Fruit fly (Drosophila melanogaster): ENCODE measurements around the gene Nprl2.

Gene Nprl2

DNA sequence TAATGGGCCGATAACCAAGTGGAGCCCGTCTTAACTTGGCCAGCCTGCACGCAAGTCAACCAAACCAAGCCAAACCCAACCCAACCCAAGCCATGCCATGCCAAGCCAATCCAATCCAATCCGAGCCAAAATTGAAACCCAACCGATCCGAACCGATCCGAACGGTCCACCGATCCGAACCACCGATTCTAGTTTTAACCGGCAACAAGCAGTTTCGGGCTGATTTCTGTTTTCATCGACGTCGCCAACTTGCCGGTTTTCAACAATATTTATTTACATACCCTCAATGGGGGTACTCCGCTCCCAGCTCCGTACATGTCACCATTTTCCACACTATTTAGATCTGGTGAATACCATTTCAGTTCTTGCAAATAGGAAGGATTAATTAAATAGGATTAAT lies 22.8 kb upstream of the Nprl2 start:
- TF ChIP-seq CG2199 (GFP tag; IDR thresholded peaks at IDR 0.05) (peak; percentile 66; the same call in 1 of the 3 replicates), unc-4 (GFP tag; IDR thresholded peaks at IDR 0.05; ENCODE audit: partially characterized antibody) (no peak), CG12769 (tag; optimal IDR thresholded peaks at IDR 0.05) (peak; percentile 34), pfk (GFP tag; optimal IDR thresholded peaks at IDR 0.05) (no peak), CG3726 (GFP tag; IDR thresholded peaks at IDR 0.05) (no peak), CG10274 (GFP tag; optimal IDR thresholded peaks at IDR 0.05) (no peak), Dbx (GFP tag; IDR thresholded peaks at IDR 0.05) (0 out of 3 replicates have a peak, but pooled peaks have one; percentile 18), CG14050 (GFP tag; IDR thresholded peaks at IDR 0.05) (no peak), Hand (GFP tag; optimal IDR thresholded peaks at IDR 0.05) (no peak), CG6254 (GFP tag; optimal IDR thresholded peaks at IDR 0.05) (no peak), Med (GFP tag) (peak; percentile 23), NC2α (GFP tag; optimal IDR thresholded peaks at IDR 0.05) (no peak), CG12659 (GFP tag; optimal IDR thresholded peaks at IDR 0.05) (no peak), CG18599 (GFP tag; optimal IDR thresholded peaks at IDR 0.05) (no peak), klu (GFP tag; IDR thresholded peaks at IDR 0.05) (no peak), CG3163 (GFP tag; optimal IDR thresholded peaks at IDR 0.05) (no peak), CG32772 (GFP tag; IDR thresholded peaks at IDR 0.05) (no peak), Deaf1 (tag; optimal IDR thresholded peaks at IDR 0.05) (peak; percentile 75), CG3995 (GFP tag; optimal IDR thresholded peaks at IDR 0.05) (no peak), sna (GFP tag; IDR thresholded peaks at IDR 0.05; ENCODE audit: partially characterized antibody) (no peak), CG4404 (GFP tag; IDR thresholded peaks at IDR 0.05) (no peak), gem (tag; optimal IDR thresholded peaks at IDR 0.05) (peak; percentile 86), CG13287 (GFP tag; IDR thresholded peaks at IDR 0.05; ENCODE audit: partially characterized antibody) (no peak), stwl (tag; optimal IDR thresholded peaks at IDR 0.05) (no peak), CG14710 (tag; optimal IDR thresholded peaks at IDR 0.05) (no peak), CG1602 (GFP tag; optimal IDR thresholded peaks at IDR 0.05) (no peak), CG13894 (tag; optimal IDR thresholded peaks at IDR 0.05) (peak; percentile 97), chinmo (GFP tag; IDR thresholded peaks at IDR 0.05; ENCODE audit: partially characterized antibody) (peak; percentile 44; the same call in 1 of the 4 replicates), Scr (GFP tag; IDR thresholded peaks at IDR 0.05; ENCODE audit: partially characterized antibody) (no peak), CG2129 (GFP tag; IDR thresholded peaks at IDR 0.05; ENCODE audit: partially characterized antibody) (no peak)

DNA sequence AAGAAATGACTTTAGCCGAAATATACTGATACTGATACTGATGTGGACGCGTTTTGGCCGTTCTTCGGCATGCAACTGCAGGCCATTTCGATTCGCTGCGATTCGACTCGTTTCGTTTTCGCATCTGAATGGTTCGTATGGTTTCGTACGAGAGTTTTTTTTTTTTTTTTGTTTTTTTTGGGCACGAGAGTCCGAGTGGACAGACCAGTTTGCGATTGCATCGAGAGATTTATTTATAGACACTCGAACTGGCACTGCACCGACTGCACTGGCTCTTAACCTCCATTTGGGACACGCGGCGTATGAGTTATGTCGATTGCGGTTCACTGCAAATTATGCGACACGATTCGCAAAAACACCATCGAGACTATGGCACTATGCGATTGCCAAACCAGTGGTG lies 21.9 kb upstream of the Nprl2 start:
- no peak for TF ChIP-seq CG6689 (GFP tag; IDR thresholded peaks at IDR 0.05)
- TF ChIP-seq lov (optimal IDR thresholded peaks at IDR 0.05): no peak
- no peak for TF ChIP-seq lov (GFP tag; IDR thresholded peaks at IDR 0.05)
- TF ChIP-seq sens (GFP tag): peak; percentile 23
- TF ChIP-seq dm (GFP tag; optimal IDR thresholded peaks at IDR 0.05): no peak
- TF ChIP-seq nmo (GFP tag; optimal IDR thresholded peaks at IDR 0.05): no peak
- no peak for TF ChIP-seq ab (GFP tag; optimal IDR thresholded peaks at IDR 0.05)
- no peak for TF ChIP-seq bbx (GFP tag; IDR thresholded peaks at IDR 0.05; ENCODE audit: partially characterized antibody)
- TF ChIP-seq sim (GFP tag; IDR thresholded peaks at IDR 0.05): no peak
- TF ChIP-seq CG32772 (GFP tag; IDR thresholded peaks at IDR 0.05): no peak
- TF ChIP-seq tll (GFP tag; optimal IDR thresholded peaks at IDR 0.05): no peak
- TF ChIP-seq tup (GFP tag; optimal IDR thresholded peaks at IDR 0.05): no peak
- TF ChIP-seq CG17328 (GFP tag; IDR thresholded peaks at IDR 0.05): no peak
- no peak for TF ChIP-seq lbe (GFP tag; optimal IDR thresholded peaks at IDR 0.05)
- TF ChIP-seq Poxn (GFP tag; IDR thresholded peaks at IDR 0.05): no peak
- peak; percentile 19 for TF ChIP-seq Deaf1 (tag; optimal IDR thresholded peaks at IDR 0.05)
- no peak for TF ChIP-seq CG13287 (GFP tag; IDR thresholded peaks at IDR 0.05; ENCODE audit: partially characterized antibody)
- peak; percentile 46; the same call in 1 of the 2 replicates for TF ChIP-seq Drgx (GFP tag; IDR thresholded peaks at IDR 0.05)
- no peak for TF ChIP-seq cwo (GFP tag; optimal IDR thresholded peaks at IDR 0.05)
- TF ChIP-seq Dbx (GFP tag; IDR thresholded peaks at IDR 0.05): no peak
- peak; percentile 70 for TF ChIP-seq nom (GFP tag; optimal IDR thresholded peaks at IDR 0.05)
- no peak for TF ChIP-seq CG17361 (GFP tag; IDR thresholded peaks at IDR 0.05)
- no peak for TF ChIP-seq CG17385 (GFP tag; optimal IDR thresholded peaks at IDR 0.05)
- no peak for TF ChIP-seq h (optimal IDR thresholded peaks at IDR 0.05)
